Fruit fly (Drosophila melanogaster): ENCODE measurements around the gene kar.

DNA sequence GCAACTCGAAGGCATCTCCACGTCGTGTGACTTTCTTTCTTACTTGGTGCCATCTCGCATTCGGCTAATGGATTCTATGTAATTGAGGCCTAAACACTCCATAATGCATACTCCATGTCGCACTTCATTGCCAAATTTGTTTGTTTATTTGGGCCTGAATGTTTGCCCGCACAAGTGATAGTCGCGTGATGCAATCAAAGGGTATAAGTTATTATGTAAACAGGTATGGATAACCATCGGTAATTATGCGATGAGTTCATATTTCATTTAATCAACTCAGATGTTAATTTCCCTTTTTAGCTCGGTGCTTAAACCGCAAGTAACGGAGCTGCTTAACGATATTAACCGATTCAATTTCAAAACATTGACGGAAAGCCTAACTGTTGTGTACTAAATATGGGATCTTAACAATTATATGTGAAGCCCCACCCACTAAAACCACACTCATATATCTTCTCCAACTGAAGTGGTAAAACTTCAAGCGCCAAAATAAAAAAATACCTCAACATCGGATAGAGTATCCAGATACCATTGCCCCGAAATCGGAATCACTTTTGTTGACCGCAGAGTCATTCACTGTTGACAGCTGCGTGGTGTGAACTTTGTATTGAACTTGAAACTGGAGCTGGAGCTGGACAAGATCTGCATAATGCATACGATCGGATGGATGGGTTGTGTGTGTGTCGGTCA is 44.4 kb downstream of the kar start:
- TF ChIP-seq cnc (optimal IDR thresholded peaks at IDR 0.05), result no peak
- no peak for TF ChIP-seq CG7045 (GFP tag; optimal IDR thresholded peaks at IDR 0.05)
- TF ChIP-seq CG12768 (GFP tag; optimal IDR thresholded peaks at IDR 0.05), result no peak
- TF ChIP-seq Mnt (GFP tag; optimal IDR thresholded peaks at IDR 0.05), result no peak
- TF ChIP-seq Crg-1 (GFP tag; optimal IDR thresholded peaks at IDR 0.05), result no peak
- no peak for TF ChIP-seq cic (GFP tag; optimal IDR thresholded peaks at IDR 0.05)
- no peak for TF ChIP-seq kay (GFP tag; ENCODE audit: borderline replicate concordance)
